Fruit fly (Drosophila melanogaster): ENCODE data around the gene Or74a.

Or74a gene

DNA sequence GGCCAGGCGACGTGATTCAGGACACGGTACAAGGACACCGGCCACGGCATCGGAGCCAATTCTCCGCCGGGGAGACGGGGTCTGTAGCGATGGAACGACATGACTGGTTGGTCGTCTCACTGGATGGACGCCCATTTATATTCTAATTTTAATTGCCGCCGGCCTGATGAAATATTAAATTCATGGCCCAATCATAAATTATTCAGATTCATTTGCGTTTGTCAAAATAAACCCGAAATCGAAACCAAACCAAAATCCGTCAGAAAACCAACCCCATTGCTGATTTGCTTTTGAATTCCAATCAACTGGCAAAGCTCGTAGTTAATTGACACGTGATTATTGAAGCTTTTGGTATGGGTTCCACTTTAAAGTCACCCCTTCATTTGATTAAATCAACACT lies at the start of gene Or74a:
Gene Or74a (minus strand): TSS at position 101 of the 400 bp plus-strand sequence.
- no peak for TF ChIP-seq noc (tag; optimal IDR thresholded peaks at IDR 0.05)

- no peak for TF ChIP-seq noc (tag; optimal IDR thresholded peaks at IDR 0.05)
These were observed 46.1 kb upstream of the Or74a start for dm6 chr3L:17374956-17375621.

dm6 chr3L:17366936-17367335 lies 38.0 kb upstream of the Or74a start:
- no peak for TF ChIP-seq noc (tag; optimal IDR thresholded peaks at IDR 0.05)

- TF ChIP-seq noc (tag; optimal IDR thresholded peaks at IDR 0.05): no peak
These were observed 35.1 kb upstream of the Or74a start for dm6 chr3L:17364023-17364422.

DNA sequence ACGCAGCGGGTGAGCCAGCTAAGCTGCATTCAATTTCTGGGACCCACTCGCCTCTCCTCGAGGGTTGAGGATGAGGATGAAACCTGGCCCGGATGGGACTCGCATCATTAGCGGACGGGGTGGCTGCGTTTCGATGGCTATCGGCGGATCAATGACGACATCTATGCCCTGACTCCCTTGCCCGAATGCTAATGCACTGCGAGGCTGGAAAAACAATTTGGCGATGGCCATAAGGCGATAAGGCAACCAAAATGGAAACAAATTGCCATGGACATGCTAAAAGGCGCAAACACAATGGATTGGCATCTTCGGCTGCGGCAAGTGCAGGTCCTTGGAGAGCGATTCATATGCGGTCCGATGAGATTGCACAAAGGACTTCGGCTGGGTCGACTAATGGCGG lies 34.0 kb upstream of the Or74a start:
- TF ChIP-seq noc (tag; optimal IDR thresholded peaks at IDR 0.05): no peak

dm6 chr3L:17361925-17362324 lies 33.0 kb upstream of the Or74a start:
- no peak for TF ChIP-seq noc (tag; optimal IDR thresholded peaks at IDR 0.05)

- no peak for TF ChIP-seq noc (tag; optimal IDR thresholded peaks at IDR 0.05)
These were observed 30.3 kb upstream of the Or74a start, which contains the start of gene tap for dm6 chr3L:17359225-17359773. TSS of gene tap (plus strand) at chr3L:17359682.

DNA sequence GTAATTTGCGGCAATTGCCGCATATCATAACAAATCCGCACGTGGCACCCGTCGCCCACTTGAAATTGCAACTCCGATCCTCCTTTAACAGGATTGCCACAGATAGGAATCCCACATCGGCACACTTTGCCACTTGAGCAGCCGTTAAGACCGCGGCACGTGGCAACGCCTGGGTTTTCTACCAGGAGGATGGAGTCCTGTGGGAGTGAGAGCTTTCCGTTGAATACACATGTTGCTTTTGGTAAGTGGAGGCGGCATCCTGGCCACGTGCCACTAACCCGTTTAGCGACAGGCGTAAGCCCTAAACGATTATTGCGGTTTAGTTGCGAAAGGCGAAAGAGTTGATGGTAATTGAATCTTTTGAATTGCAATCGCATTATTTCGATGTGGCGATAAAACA lies 29.5 kb upstream of the Or74a start:
- TF ChIP-seq noc (tag; optimal IDR thresholded peaks at IDR 0.05): no peak

DNA sequence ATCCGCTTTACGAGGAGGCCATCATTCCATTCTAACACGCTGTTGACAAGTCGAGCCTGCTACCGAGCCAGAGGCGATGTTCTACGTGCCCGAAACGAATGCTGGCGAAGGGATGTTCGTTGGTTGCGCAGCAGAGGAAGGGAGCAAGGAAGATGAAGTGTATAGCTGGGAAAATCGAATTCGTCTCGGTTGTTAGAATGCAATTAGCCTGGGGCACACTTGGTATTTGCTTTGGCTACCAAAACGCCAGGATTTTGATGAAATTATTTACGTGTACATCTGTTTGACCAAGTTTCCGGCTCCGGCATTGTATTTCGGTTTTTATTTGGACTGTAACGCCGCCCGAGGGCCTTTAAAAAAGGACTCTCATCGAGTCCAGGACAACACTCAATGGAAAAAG lies 28.5 kb upstream of the Or74a start:
- no peak for TF ChIP-seq noc (tag; optimal IDR thresholded peaks at IDR 0.05)

DNA sequence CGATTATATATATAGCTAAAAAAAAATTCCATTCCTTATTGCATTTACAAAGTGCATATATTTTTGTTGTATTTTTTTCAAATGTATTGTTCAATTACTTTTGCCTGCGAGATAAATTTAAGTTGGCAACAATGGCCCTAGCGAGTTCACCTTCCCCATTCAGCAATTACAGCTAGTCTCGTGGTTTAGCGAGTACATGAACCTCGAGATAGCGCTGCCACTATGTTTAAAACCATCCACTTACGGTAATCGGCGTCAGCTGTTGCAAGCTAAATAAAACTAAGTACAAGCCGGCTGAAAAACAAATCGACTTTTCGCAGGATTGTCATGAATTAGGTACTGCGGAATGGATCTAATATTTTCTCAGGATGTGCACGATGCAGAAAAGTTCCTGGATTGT lies 23.8 kb upstream of the Or74a start:
- no peak for TF ChIP-seq noc (tag; optimal IDR thresholded peaks at IDR 0.05)

- no peak for TF ChIP-seq noc (tag; optimal IDR thresholded peaks at IDR 0.05)
These were observed 22.6 kb upstream of the Or74a start, which contains the start of gene CG7692 for dm6 chr3L:17351522-17351921. TSS of gene CG7692 (plus strand) at chr3L:17351822.

DNA sequence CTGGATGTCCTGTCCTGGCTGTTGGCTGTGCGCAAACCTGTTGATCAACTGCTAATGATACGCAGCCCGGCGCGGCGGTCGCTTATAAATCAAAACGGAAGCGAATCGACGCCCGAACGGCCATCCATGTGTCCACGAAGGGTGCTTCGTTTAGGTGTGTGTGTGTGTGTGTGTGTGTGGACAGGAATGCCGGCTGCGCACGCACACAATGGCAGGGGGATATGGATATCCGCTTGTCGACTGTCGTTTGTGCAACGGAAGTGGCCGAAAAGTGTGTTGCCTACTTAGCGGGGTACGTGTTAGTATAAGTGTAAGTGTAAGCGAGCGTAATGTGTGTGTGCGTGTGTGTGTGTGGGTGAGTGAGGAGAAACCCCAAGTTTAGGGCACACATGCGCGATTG lies 20.6 kb upstream of the Or74a start, which contains the start of gene Mip:
Gene Mip (minus strand): TSS at position 63 of the 400 bp plus-strand sequence.
- TF ChIP-seq noc (tag; optimal IDR thresholded peaks at IDR 0.05): no peak

dm6 chr3L:17346393-17346792 lies 17.4 kb upstream of the Or74a start:
- no peak for TF ChIP-seq noc (tag; optimal IDR thresholded peaks at IDR 0.05)

dm6 chr3L:17344596-17344995 lies 15.6 kb upstream of the Or74a start, which contains the start of gene brv2:
TSS of gene brv2 (minus strand) at chr3L:17344696.
- TF ChIP-seq noc (tag; optimal IDR thresholded peaks at IDR 0.05): no peak

dm6 chr3L:17341216-17341615 lies 12.2 kb upstream of the Or74a start, which contains the start of gene CG13727:
TSS of gene CG13727 (minus strand) at chr3L:17341316.
- TF ChIP-seq noc (tag; optimal IDR thresholded peaks at IDR 0.05): no peak

DNA sequence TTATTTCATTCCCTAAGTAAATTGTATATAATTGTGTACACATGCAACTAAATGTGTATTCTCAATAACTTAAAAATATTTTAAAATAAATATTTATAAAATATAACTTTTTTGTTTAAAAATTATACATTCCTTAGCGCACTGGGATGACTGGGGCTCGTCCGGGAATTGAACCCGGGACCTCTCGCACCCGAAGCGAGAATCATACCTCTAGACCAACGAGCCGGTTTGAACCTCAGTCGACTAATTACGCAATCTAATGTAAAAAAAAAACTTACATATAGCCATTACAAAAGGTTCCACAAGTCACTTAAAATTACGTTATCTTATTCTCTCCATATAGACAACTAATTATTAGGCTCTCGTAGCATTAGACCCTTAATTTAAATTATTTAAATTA lies 10.8 kb upstream of the Or74a start:
- TF ChIP-seq noc (tag; optimal IDR thresholded peaks at IDR 0.05): no peak

- no peak for TF ChIP-seq noc (tag; optimal IDR thresholded peaks at IDR 0.05)
These were observed 10.2 kb upstream of the Or74a start, which contains the start of gene CG6479 for dm6 chr3L:17339122-17339521. TSS of gene CG6479 (minus strand) at chr3L:17339262.

Data from whole organism, larva.